Fruit fly (Drosophila melanogaster) whole organism, adult: ENCODE data around the gene CG9737.

Experiments used
- CG11617 ChIP-seq: fragments of 200-800 bp; sonication (Bioruptor generic); optimal IDR thresholded peaks from 2 replicates; lab custom pipeline; 2017; ENCODE audit warnings: mild to moderate bottlenecking, missing biosample characterization, missing genetic modification reagents, missing genetic modification characterization
- CG12768 ChIP-seq: fragments of 200-800 bp; sonication (Bioruptor generic); optimal IDR thresholded peaks from 2 replicates; lab custom pipeline; 2017; ENCODE audit warnings: missing biosample characterization, missing genetic modification characterization, mild to moderate bottlenecking, moderate library complexity, missing genetic modification reagents
- CG14711 ChIP-seq: fragments of 200-800 bp; sonication (Bioruptor generic); optimal IDR thresholded peaks from 2 replicates; lab custom pipeline; 2018; ENCODE audit warnings: missing biosample characterization, mild to moderate bottlenecking, missing genetic modification characterization, moderate library complexity
- CG5204 ChIP-seq: fragments of 200-800 bp; sonication (Bioruptor generic); optimal IDR thresholded peaks from 2 replicates; lab custom pipeline; 2016; ENCODE audit warnings: missing biosample characterization, missing genetic modification characterization
- CG7045 ChIP-seq: fragments of 200-800 bp; sonication (Bioruptor generic); optimal IDR thresholded peaks from 2 replicates; lab custom pipeline; 2017; ENCODE audit warnings: missing biosample characterization, mild to moderate bottlenecking, missing genetic modification characterization
- CG7101 ChIP-seq: fragments of 200-800 bp; sonication (Bioruptor generic); optimal IDR thresholded peaks from 2 replicates; lab custom pipeline; 2018; ENCODE audit warnings: missing biosample characterization, mild to moderate bottlenecking, missing genetic modification characterization, moderate library complexity
- Crg-1 ChIP-seq: fragments of 200-800 bp; sonication (Bioruptor generic); optimal IDR thresholded peaks from 2 replicates; lab custom pipeline; 2016; ENCODE audit warnings: missing biosample characterization, missing genetic modification characterization
- Hr96 ChIP-seq: fragments of 200-800 bp; sonication (Bioruptor generic); optimal IDR thresholded peaks from 2 replicates; lab custom pipeline; 2016; ENCODE audit warnings: missing biosample characterization, missing genetic modification characterization
- Mnt ChIP-seq: fragments of 200-800 bp; sonication (Bioruptor generic); optimal IDR thresholded peaks from 2 replicates; lab custom pipeline; 2016; ENCODE audit warnings: missing biosample characterization, mild to moderate bottlenecking, missing genetic modification characterization
- bab1 ChIP-seq: fragments of 200-800 bp; sonication (Bioruptor generic); optimal IDR thresholded peaks from 3 replicates; lab custom pipeline; 2019; ENCODE audit warnings: missing biosample characterization, mild to moderate bottlenecking, missing genetic modification characterization, moderate library complexity
- cic ChIP-seq: fragments of 200-800 bp; sonication (Bioruptor generic); optimal IDR thresholded peaks from 2 replicates; lab custom pipeline; 2017; ENCODE audit warnings: missing biosample characterization, mild to moderate bottlenecking, missing genetic modification characterization, moderate library complexity
- cnc ChIP-seq, 2 experiments: fragments of >200 bp; optimal IDR thresholded peaks; 2 replicates each; lab custom pipeline; 2017
- kay ChIP-seq: fragments of 200-800 bp; sonication (Bioruptor generic); peaks from one replicate; lab custom pipeline; 2016; ENCODE audit warnings: missing biosample characterization, missing genetic modification characterization, borderline replicate concordance
- tj ChIP-seq: fragments of 200-800 bp; sonication (Bioruptor generic); optimal IDR thresholded peaks from 3 replicates; lab custom pipeline; 2017; ENCODE audit warnings: missing biosample characterization, mild to moderate bottlenecking, missing genetic modification characterization, moderate library complexity

DNA sequence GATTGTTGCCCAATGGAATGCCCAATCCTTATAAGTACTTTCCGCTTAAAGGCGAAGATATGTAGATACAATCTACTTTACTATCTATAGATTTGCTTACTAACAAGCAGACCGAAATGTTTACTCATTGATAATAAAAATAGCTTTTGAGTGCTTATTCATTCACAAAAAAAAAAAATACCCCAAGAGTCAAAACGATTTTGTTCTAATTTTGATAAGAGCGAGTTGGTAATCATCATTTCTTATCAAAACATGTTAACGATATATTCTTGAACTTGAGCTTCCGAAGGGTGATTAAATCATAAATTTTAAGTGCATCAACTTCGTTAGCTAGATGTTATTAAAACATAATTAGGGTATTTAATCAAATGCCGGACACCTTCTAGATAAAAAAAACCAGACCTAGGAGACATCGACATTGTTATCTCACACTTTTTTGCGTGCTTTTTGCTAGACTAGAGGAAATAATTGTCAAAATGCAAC lies 7.4 kb upstream of the CG9737 start, which contains the start of gene CG9682:
- TF ChIP-seq Hr96: no peak
- TF ChIP-seq tj: no peak
- TF ChIP-seq CG7101: no peak
- no peak for TF ChIP-seq CG11617 (GFP tag; lab: Kevin White, UChicago)
- no peak for TF ChIP-seq kay (GFP tag; lab: Kevin White, UChicago)
- no peak for TF ChIP-seq Mnt (GFP tag; lab: Kevin White, UChicago)
- no peak for TF ChIP-seq cic (GFP tag; lab: Kevin White, UChicago)
- no peak for TF ChIP-seq CG5204
- no peak for TF ChIP-seq CG7045
- no peak for TF ChIP-seq cnc (optimal IDR thresholded peaks at IDR 0.05; lab: Kevin White, UChicago)
- no peak for TF ChIP-seq bab1 (GFP tag; lab: Kevin White, UChicago)
- no peak for TF ChIP-seq Crg-1 (GFP tag; lab: Kevin White, UChicago)
- no peak for TF ChIP-seq CG14711 (tag; lab: Kevin White, UChicago)
- no peak for TF ChIP-seq CG12768 (GFP tag; lab: Kevin White, UChicago)
